Fruit fly (Drosophila melanogaster) whole organism, embryonic: ENCODE results near the gene spel1.

Experiments
- Bgb ChIP-seq: fragments of 200-800 bp; sonication (Bioruptor generic); IDR thresholded peaks from 2 replicates; pipeline ENCODE4 v1.3.6; 2022; ENCODE audit warnings: missing biosample characterization, missing genetic modification characterization; ENCODE audit not compliant: partially characterized antibody
- Blimp-1 ChIP-seq: fragments of 200-800 bp; sonication (Bioruptor generic); optimal IDR thresholded peaks from 3 replicates; lab custom pipeline; 2018; ENCODE audit warnings: missing biosample characterization, missing genetic modification characterization, mild to moderate bottlenecking, moderate library complexity, missing genetic modification reagents
- C15 ChIP-seq: fragments of 200-800 bp; sonication (Bioruptor generic); IDR thresholded peaks from 3 replicates; pipeline ENCODE4 v1.3.6; 2022; ENCODE audit warnings: missing biosample characterization, missing genetic modification characterization
- CG10267 ChIP-seq: fragments of 200-800 bp; sonication (Bioruptor generic); optimal IDR thresholded peaks from 2 replicates; lab custom pipeline; 2018; ENCODE audit warnings: missing biosample characterization, mild to moderate bottlenecking, missing genetic modification characterization, moderate library complexity
- CG11093 ChIP-seq: fragments of 200-800 bp; sonication (Bioruptor generic); IDR thresholded peaks from 3 replicates; pipeline ENCODE4 v1.3.6; 2022; ENCODE audit warnings: missing biosample characterization, missing genetic modification characterization
- CG11456 ChIP-seq: fragments of 200-800 bp; sonication (Bioruptor generic); IDR thresholded peaks from 3 replicates; pipeline ENCODE4 v1.3.6; 2022; ENCODE audit warnings: missing biosample characterization, missing genetic modification characterization
- CG12299 ChIP-seq: fragments of 200-800 bp; sonication (Bioruptor generic); optimal IDR thresholded peaks from 2 replicates; lab custom pipeline; 2018; ENCODE audit warnings: missing biosample characterization, mild to moderate bottlenecking, missing genetic modification characterization
- CG13287 ChIP-seq: fragments of 200-800 bp; sonication (Bioruptor generic); IDR thresholded peaks from 2 replicates; pipeline ENCODE4 v1.3.6; 2022; ENCODE audit warnings: missing biosample characterization, missing genetic modification characterization; ENCODE audit not compliant: partially characterized antibody
- CG15601 ChIP-seq: fragments of 200-800 bp; sonication (Bioruptor generic); optimal IDR thresholded peaks from 3 replicates; lab custom pipeline; 2019; ENCODE audit warnings: missing biosample characterization, mild to moderate bottlenecking, missing genetic modification characterization, moderate library complexity
- CG1647 ChIP-seq: fragments of 200-800 bp; sonication (Bioruptor generic); optimal IDR thresholded peaks from 3 replicates; lab custom pipeline; 2016; ENCODE audit warnings: missing biosample characterization, missing genetic modification characterization
- CG16813 ChIP-seq: fragments of 200-800 bp; sonication (Bioruptor generic); IDR thresholded peaks from 3 replicates; pipeline ENCODE4 v1.3.6; 2022; ENCODE audit warnings: missing biosample characterization, missing genetic modification characterization; ENCODE audit not compliant: partially characterized antibody
- CG16815 ChIP-seq: fragments of 200-800 bp; sonication (Bioruptor generic); optimal IDR thresholded peaks from 3 replicates; lab custom pipeline; 2017; ENCODE audit warnings: missing biosample characterization, mild to moderate bottlenecking, missing genetic modification characterization
- CG1792 ChIP-seq: fragments of 200-800 bp; sonication (Bioruptor generic); optimal IDR thresholded peaks from 2 replicates; lab custom pipeline; 2016; ENCODE audit warnings: missing biosample characterization, missing genetic modification characterization
- CG2678 ChIP-seq: fragments of 200-800 bp; sonication (Bioruptor generic); optimal IDR thresholded peaks from 3 replicates; lab custom pipeline; 2019; ENCODE audit warnings: missing biosample characterization, mild to moderate bottlenecking, missing genetic modification characterization, moderate library complexity
- CG34422 ChIP-seq: fragments of 200-800 bp; sonication (Bioruptor generic); IDR thresholded peaks from 3 replicates; pipeline ENCODE4 v1.3.6; 2022; ENCODE audit warnings: missing biosample characterization, missing genetic modification characterization
- CG3995 ChIP-seq: fragments of 200-800 bp; sonication (Bioruptor generic); optimal IDR thresholded peaks from 3 replicates; lab custom pipeline; 2016; ENCODE audit warnings: missing biosample characterization, missing genetic modification characterization
- CG4730 ChIP-seq: fragments of 200-800 bp; sonication (Bioruptor generic); IDR thresholded peaks from 2 replicates; pipeline ENCODE4 v1.3.6; 2022; ENCODE audit warnings: missing biosample characterization, missing genetic modification characterization
- CG4820 ChIP-seq: fragments of 200-800 bp; sonication (Bioruptor generic); optimal IDR thresholded peaks from 3 replicates; lab custom pipeline; 2016; ENCODE audit warnings: missing biosample characterization, missing genetic modification characterization
- CG7556 ChIP-seq: fragments of 200-800 bp; sonication (Bioruptor generic); optimal IDR thresholded peaks from 2 replicates; lab custom pipeline; 2017; ENCODE audit warnings: missing biosample characterization, mild to moderate bottlenecking, missing genetic modification characterization
- CG7745 ChIP-seq: fragments of 200-800 bp; sonication (Bioruptor generic); optimal IDR thresholded peaks from 2 replicates; lab custom pipeline; 2018; ENCODE audit warnings: missing biosample characterization, mild to moderate bottlenecking, missing genetic modification characterization, moderate library complexity
- CG7963 ChIP-seq: fragments of 200-800 bp; sonication (Bioruptor generic); IDR thresholded peaks from 3 replicates; pipeline ENCODE4 v1.3.6; 2022; ENCODE audit warnings: missing biosample characterization, missing genetic modification characterization; ENCODE audit not compliant: partially characterized antibody
- CG7987 ChIP-seq: fragments of 200-800 bp; sonication (Bioruptor generic); optimal IDR thresholded peaks from 2 replicates; lab custom pipeline; 2018; ENCODE audit warnings: missing biosample characterization, mild to moderate bottlenecking, missing genetic modification characterization, moderate library complexity
- CG8944 ChIP-seq: fragments of 200-800 bp; sonication (Bioruptor generic); optimal IDR thresholded peaks from 3 replicates; lab custom pipeline; 2016; ENCODE audit warnings: missing biosample characterization, missing genetic modification characterization
- D19A ChIP-seq: fragments of 200-800 bp; optimal IDR thresholded peaks from 3 replicates; lab custom pipeline; 2019; ENCODE audit warnings: missing biosample characterization, mild to moderate bottlenecking, missing genetic modification characterization, moderate library complexity
- D19B ChIP-seq: fragments of 200-800 bp; sonication (Bioruptor generic); optimal IDR thresholded peaks from 2 replicates; lab custom pipeline; 2017; ENCODE audit warnings: missing biosample characterization, mild to moderate bottlenecking, missing genetic modification characterization
- Doc2 ChIP-seq: fragments of 200-800 bp; sonication (Bioruptor generic); IDR thresholded peaks from 2 replicates; pipeline ENCODE4 v1.3.6; 2022; ENCODE audit warnings: missing biosample characterization, missing genetic modification characterization
- Ets65A ChIP-seq: fragments of 200-800 bp; sonication (Bioruptor generic); peaks from one replicate; lab custom pipeline; 2016; ENCODE audit warnings: missing biosample characterization, missing genetic modification characterization
- Ets97D ChIP-seq: fragments of 200-800 bp; sonication (Bioruptor generic); optimal IDR thresholded peaks from 3 replicates; lab custom pipeline; 2016; ENCODE audit warnings: missing biosample characterization, missing genetic modification characterization
- HmgZ ChIP-seq: fragments of 200-800 bp; sonication (Bioruptor generic); optimal IDR thresholded peaks from 2 replicates; lab custom pipeline; 2018; ENCODE audit warnings: missing biosample characterization, mild to moderate bottlenecking, missing genetic modification characterization
- Kr ChIP-seq: fragments of 200-800 bp; sonication (Bioruptor generic); optimal IDR thresholded peaks from 2 replicates; lab custom pipeline; 2017; ENCODE audit warnings: missing biosample characterization, mild to moderate bottlenecking, missing genetic modification characterization
- Mad ChIP-seq: fragments of 200-800 bp; sonication (Bioruptor generic); optimal IDR thresholded peaks from 2 replicates; lab custom pipeline; 2016; ENCODE audit warnings: missing biosample characterization, missing genetic modification characterization
- Nf-YA ChIP-seq: fragments of 200-800 bp; sonication (Bioruptor generic); IDR thresholded peaks from 2 replicates; pipeline ENCODE4 v1.3.6; 2022; ENCODE audit warnings: missing biosample characterization, missing genetic modification characterization
- YL-1 ChIP-seq: fragments of 200-800 bp; sonication (Bioruptor generic); optimal IDR thresholded peaks from 3 replicates; lab custom pipeline; 2017; ENCODE audit warnings: missing biosample characterization, mild to moderate bottlenecking, missing genetic modification characterization
- amos ChIP-seq: fragments of 200-800 bp; sonication (Bioruptor generic); IDR thresholded peaks from 2 replicates; pipeline ENCODE4 v1.3.6; 2022; ENCODE audit warnings: missing biosample characterization, missing genetic modification characterization; ENCODE audit not compliant: partially characterized antibody
- chm ChIP-seq: fragments of 200-800 bp; sonication (Bioruptor generic); IDR thresholded peaks from 2 replicates; pipeline ENCODE4 v1.3.6; 2022; ENCODE audit warnings: missing biosample characterization, missing genetic modification characterization
- corto ChIP-seq: fragments of 200-800 bp; sonication (Bioruptor generic); optimal IDR thresholded peaks from 2 replicates; lab custom pipeline; 2016; ENCODE audit warnings: missing biosample characterization, mild to moderate bottlenecking, missing genetic modification characterization, moderate library complexity
- crp ChIP-seq, 2 experiments: fragments of 200-800 bp; sonication (Bioruptor generic); optimal IDR thresholded peaks; 2 replicates in 1 of 2; 3 replicates in 1 of 2; lab custom pipeline; 2017; ENCODE audit warnings: missing biosample characterization in 2 of 2, missing genetic modification characterization in 2 of 2, mild to moderate bottlenecking in 1 of 2, moderate library complexity in 1 of 2
- dimm ChIP-seq: fragments of 200-800 bp; sonication (Bioruptor generic); IDR thresholded peaks from 2 replicates; pipeline ENCODE4 v1.3.6; 2022; ENCODE audit warnings: missing biosample characterization, missing genetic modification characterization
- emc ChIP-seq: fragments of 200-800 bp; sonication (Bioruptor generic); optimal IDR thresholded peaks from 2 replicates; lab custom pipeline; 2016; ENCODE audit warnings: missing biosample characterization, missing genetic modification characterization
- fu2 ChIP-seq: fragments of 200-800 bp; sonication (Bioruptor generic); optimal IDR thresholded peaks from 2 replicates; lab custom pipeline; 2016; ENCODE audit warnings: missing biosample characterization, missing genetic modification characterization
- gro ChIP-seq: fragments of 200-800 bp; sonication (Bioruptor generic); optimal IDR thresholded peaks from 2 replicates; lab custom pipeline; 2016; ENCODE audit warnings: missing biosample characterization, missing genetic modification characterization
- gsb ChIP-seq: fragments of 200-800 bp; sonication (Bioruptor generic); IDR thresholded peaks from 2 replicates; pipeline ENCODE4 v1.3.6; 2022; ENCODE audit warnings: missing biosample characterization, missing genetic modification characterization
- jing ChIP-seq: fragments of 200-800 bp; sonication (Bioruptor generic); optimal IDR thresholded peaks from 2 replicates; lab custom pipeline; 2018; ENCODE audit warnings: missing biosample characterization, mild to moderate bottlenecking, missing genetic modification characterization
- klu ChIP-seq: fragments of 200-800 bp; sonication (Bioruptor generic); IDR thresholded peaks from 2 replicates; pipeline ENCODE4 v1.3.6; 2022; ENCODE audit warnings: missing biosample characterization, missing genetic modification characterization
- pb ChIP-seq: fragments of 200-800 bp; sonication (Bioruptor generic); optimal IDR thresholded peaks from 3 replicates; lab custom pipeline; 2016; ENCODE audit warnings: missing biosample characterization, missing genetic modification characterization
- row ChIP-seq: fragments of 200-800 bp; sonication (Bioruptor generic); IDR thresholded peaks from 3 replicates; pipeline ENCODE4 v1.3.6; 2022; ENCODE audit warnings: missing biosample characterization, missing genetic modification characterization
- sens ChIP-seq: fragments of 200-800 bp; sonication (Bioruptor generic); peaks from one replicate; lab custom pipeline; 2016; ENCODE audit warnings: missing biosample characterization, missing genetic modification characterization
- stwl ChIP-seq: fragments of 200-800 bp; sonication (Bioruptor generic); optimal IDR thresholded peaks from 3 replicates; lab custom pipeline; 2018; ENCODE audit warnings: missing biosample characterization, mild to moderate bottlenecking, missing genetic modification characterization, moderate library complexity
- ttk ChIP-seq: fragments of 200-800 bp; sonication (Bioruptor generic); IDR thresholded peaks from 2 replicates; pipeline ENCODE4 v2.1.2; 2022; ENCODE audit warnings: missing biosample characterization, missing genetic modification characterization
- tup ChIP-seq: fragments of 200-800 bp; sonication (Bioruptor generic); optimal IDR thresholded peaks from 2 replicates; lab custom pipeline; 2016; ENCODE audit warnings: missing biosample characterization, mild to moderate bottlenecking, missing genetic modification characterization, moderate library complexity
- wek ChIP-seq: fragments of 200-800 bp; sonication (Bioruptor generic); optimal IDR thresholded peaks from 3 replicates; lab custom pipeline; 2018; ENCODE audit warnings: missing biosample characterization, mild to moderate bottlenecking, missing genetic modification characterization, moderate library complexity
- yki ChIP-seq: fragments of >200 bp; optimal IDR thresholded peaks from 3 replicates; lab custom pipeline; 2018

Gene spel1

DNA sequence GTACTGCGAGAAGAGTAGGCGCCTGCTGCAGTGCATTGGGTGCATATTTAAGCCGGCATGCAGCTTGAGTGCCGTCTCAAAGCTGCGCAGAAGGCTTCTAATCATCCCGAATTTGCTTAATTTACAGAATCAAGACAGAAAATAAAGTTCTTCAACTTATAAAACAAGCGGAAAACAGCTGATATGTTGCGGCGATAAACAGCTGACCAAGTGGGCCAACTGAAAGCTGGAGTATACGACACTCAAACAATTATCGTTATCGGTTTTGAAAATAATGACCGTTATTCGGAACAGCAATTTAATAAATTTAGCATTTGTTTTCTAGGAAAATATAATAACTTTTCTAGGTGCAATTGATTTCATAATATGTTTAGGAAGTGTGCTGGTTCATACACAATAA lies 13.3 kb upstream of the spel1 start, which contains the start of gene mTTF (continued):
- TF ChIP-seq Mad (no peak), CG12299 (no peak), CG2678 (tag; lab: Kevin White, UChicago) (no peak), yki (no peak), emc (GFP tag; lab: Kevin White, UChicago) (no peak), row (GFP tag; lab: Robert Waterston, UW) (no peak; the same call in 2 of the 3 replicates), CG16815 (GFP tag; lab: Kevin White, UChicago) (no peak), CG15601 (peak; percentile 29), stwl (tag; lab: Kevin White, UChicago) (peak; percentile 64), chm (GFP tag; lab: Robert Waterston, UW) (no peak), CG1792 (no peak), jing (GFP tag; lab: Kevin White, UChicago) (no peak), YL-1 (GFP tag; lab: Kevin White, UChicago) (peak; percentile 28), ttk (GFP tag; lab: Robert Waterston, UW) (no peak), HmgZ (tag; lab: Kevin White, UChicago) (peak; percentile 59), CG1647 (no peak), D19B (no peak), dimm (no peak), pb (no peak), CG16813 (GFP tag; lab: Robert Waterston, UW) (no peak), gsb (GFP tag; lab: Robert Waterston, UW) (no peak), amos (GFP tag; lab: Robert Waterston, UW) (peak; percentile 36; the same call in 1 of the 2 replicates), CG4820 (no peak), CG34422 (GFP tag; lab: Robert Waterston, UW) (0 out of 3 replicates have a peak, but pooled peaks have one; percentile 42), Ets97D (peak; percentile 59), CG4730 (no peak), corto (GFP tag; lab: Kevin White, UChicago) (no peak), sens (GFP tag; lab: Kevin White, UChicago) (peak; percentile 53), CG11093 (GFP tag; lab: Robert Waterston, UW) (no peak), wek (GFP tag; lab: Kevin White, UChicago) (no peak), gro (no peak), CG3995 (GFP tag; lab: Kevin White, UChicago) (no peak), CG7963 (GFP tag; lab: Robert Waterston, UW) (peak; percentile 37; the same call in 1 of the 3 replicates), C15 (GFP tag; lab: Robert Waterston, UW) (no peak), CG10267 (no peak), D19A (tag; lab: Kevin White, UChicago) (no peak), klu (no peak), Ets65A (GFP tag; lab: Kevin White, UChicago) (no peak), fu2 (GFP tag; lab: Kevin White, UChicago) (no peak), CG7745 (no peak), Nf-YA (GFP tag; lab: Robert Waterston, UW) (no peak), CG11456 (no peak), CG7987 (GFP tag; lab: Kevin White, UChicago) (no peak), CG8944 (no peak), CG13287 (GFP tag; lab: Robert Waterston, UW) (peak; percentile 72), CG7556 (GFP tag; lab: Kevin White, UChicago) (no peak), Doc2 (GFP tag; lab: Robert Waterston, UW) (no peak), Kr (GFP tag; lab: Kevin White, UChicago) (no peak), Bgb (GFP tag; lab: Robert Waterston, UW) (0 out of 2 replicates have a peak, but pooled peaks have one; percentile 26), tup (no peak), crp (GFP tag; optimal IDR thresholded peaks at IDR 0.05; lab: Kevin White, UChicago) (peak; percentile 100), Blimp-1 (GFP tag; lab: Kevin White, UChicago) (no peak)
